ENCODE assay signal across 4 fruit fly cellular contexts in genomic region chr3L:13486860-13487404, dm6.
TF ChIP-seq lines count a peak whose summit lies in the region.

No protein-coding gene starts in this region.

- no peak for TF ChIP-seq CTCF in whole organism, embryonic (GFP tag; optimal IDR thresholded peaks at IDR 0.05; lab: Kevin White, UChicago)

TF ChIP-seq in whole organism, 6 proteins besides CTCF, POLR2A, EP300 and RAD21:
- TF ChIP-seq Dll (optimal IDR thresholded peaks at IDR 0.05; lab: Kevin White, UChicago) = peak; percentile 15
- TF ChIP-seq psq (optimal IDR thresholded peaks at IDR 0.05; lab: Kevin White, UChicago) = no peak

TF ChIP-seq in whole organism, embryonic, 481 proteins besides CTCF, POLR2A, EP300 and RAD21:
- 0 out of 3 replicates have a peak, but pooled peaks have one; percentile 4 for TF ChIP-seq row (GFP tag; IDR thresholded peaks at IDR 0.05; lab: Robert Waterston, UW)
- no peak for TF ChIP-seq CG9215 (GFP tag; IDR thresholded peaks at IDR 0.05; lab: Robert Waterston, UW)
- TF ChIP-seq sr (GFP tag; IDR thresholded peaks at IDR 0.05; lab: Robert Waterston, UW) = 0 out of 3 replicates have a peak, but pooled peaks have one; percentile 10
- no peak for TF ChIP-seq disco-r (GFP tag; optimal IDR thresholded peaks at IDR 0.05; lab: Kevin White, UChicago)
- peak; percentile 20 for TF ChIP-seq CG12071 (GFP tag; optimal IDR thresholded peaks at IDR 0.05; lab: Kevin White, UChicago)
- 0 out of 3 replicates have a peak, but pooled peaks have one; percentile 1 for TF ChIP-seq vnd (GFP tag; IDR thresholded peaks at IDR 0.05; lab: Robert Waterston, UW; ENCODE audit: partially characterized antibody)
- no peak for TF ChIP-seq CG7786 (GFP tag; optimal IDR thresholded peaks at IDR 0.05; lab: Kevin White, UChicago)
- peak; percentile 95 for TF ChIP-seq MESR4 (GFP tag; optimal IDR thresholded peaks at IDR 0.05; lab: Kevin White, UChicago)
- peak; percentile 16 for TF ChIP-seq CG4617 (GFP tag; optimal IDR thresholded peaks at IDR 0.05; lab: Kevin White, UChicago; ENCODE audit: borderline replicate concordance)
- TF ChIP-seq CG13287 (GFP tag; IDR thresholded peaks at IDR 0.05; lab: Robert Waterston, UW; ENCODE audit: partially characterized antibody) = peak; percentile 5; the same call in 1 of the 2 replicates
- peak in 1 of 2 experiments; percentile 33 for TF ChIP-seq bsh (GFP tag; optimal IDR thresholded peaks at IDR 0.05; lab: Kevin White, UChicago)
- TF ChIP-seq lbe (GFP tag; optimal IDR thresholded peaks at IDR 0.05; lab: Kevin White, UChicago) = no peak
- TF ChIP-seq CG12659 (GFP tag; optimal IDR thresholded peaks at IDR 0.05; lab: Kevin White, UChicago) = no peak
- peak; percentile 51 for TF ChIP-seq nom (GFP tag; optimal IDR thresholded peaks at IDR 0.05; lab: Kevin White, UChicago)
- peak; percentile 2 for TF ChIP-seq pb (GFP tag; optimal IDR thresholded peaks at IDR 0.05; lab: Kevin White, UChicago)
- TF ChIP-seq YL-1 (GFP tag; optimal IDR thresholded peaks at IDR 0.05; lab: Kevin White, UChicago) = peak; percentile 14
- TF ChIP-seq zf30C (GFP tag; optimal IDR thresholded peaks at IDR 0.05; lab: Kevin White, UChicago) = no peak
- TF ChIP-seq Xrp1 (GFP tag; IDR thresholded peaks at IDR 0.05; lab: Robert Waterston, UW) = 0 out of 2 replicates have a peak, but pooled peaks have one; percentile 20
- peak; percentile 31; the same call in 1 of the 3 replicates for TF ChIP-seq CG11695 (GFP tag; IDR thresholded peaks at IDR 0.05; lab: Robert Waterston, UW)
- peak; percentile 72 for TF ChIP-seq Med (GFP tag; lab: Kevin White, UChicago)
- TF ChIP-seq CG34224 (GFP tag; IDR thresholded peaks at IDR 0.05; lab: Robert Waterston, UW; ENCODE audit: partially characterized antibody) = 0 out of 3 replicates have a peak, but pooled peaks have one; percentile 9
- TF ChIP-seq crol (GFP tag; IDR thresholded peaks at IDR 0.05; lab: Robert Waterston, UW) = peak; percentile 88
- 0 out of 2 replicates have a peak, but pooled peaks have one; percentile 2 for TF ChIP-seq hbn (GFP tag; IDR thresholded peaks at IDR 0.05; lab: Robert Waterston, UW; ENCODE audit: partially characterized antibody)
- TF ChIP-seq Doc3 (GFP tag; IDR thresholded peaks at IDR 0.05; lab: Robert Waterston, UW; ENCODE audit: partially characterized antibody) = 0 out of 3 replicates have a peak, but pooled peaks have one; percentile 44

TF ChIP-seq in whole organism, prepupa, 60 proteins besides CTCF, POLR2A, EP300 and RAD21 (continues in another document):
- TF ChIP-seq net (GFP tag; optimal IDR thresholded peaks at IDR 0.05; lab: Kevin White, UChicago) (peak; percentile 5), Blimp-1 (GFP tag; optimal IDR thresholded peaks at IDR 0.05; lab: Kevin White, UChicago) (no peak), CG9139 (GFP tag; optimal IDR thresholded peaks at IDR 0.05; lab: Kevin White, UChicago) (no peak), Met (GFP tag; optimal IDR thresholded peaks at IDR 0.05; lab: Kevin White, UChicago) (no peak), pdm3 (GFP tag; optimal IDR thresholded peaks at IDR 0.05; lab: Kevin White, UChicago) (no peak), Sox15 (GFP tag; optimal IDR thresholded peaks at IDR 0.05; lab: Kevin White, UChicago) (no peak), CG11762 (GFP tag; optimal IDR thresholded peaks at IDR 0.05; lab: Kevin White, UChicago; ENCODE audit: insufficient read depth) (no peak), CG3919 (GFP tag; optimal IDR thresholded peaks at IDR 0.05; lab: Kevin White, UChicago) (peak; percentile 17), CG8119 (GFP tag; IDR thresholded peaks at IDR 0.05; lab: Robert Waterston, UW) (peak; percentile 56; the same call in 1 of the 3 replicates), CG10669 (GFP tag; optimal IDR thresholded peaks at IDR 0.05; lab: Kevin White, UChicago) (no peak), CG11294 (GFP tag; IDR thresholded peaks at IDR 0.05; lab: Robert Waterston, UW) (no peak), Eip75B (GFP tag; optimal IDR thresholded peaks at IDR 0.05; lab: Kevin White, UChicago) (no peak), Smox (GFP tag; optimal IDR thresholded peaks at IDR 0.05; lab: Kevin White, UChicago) (no peak), CG6163 (GFP tag; IDR thresholded peaks at IDR 0.05; lab: Robert Waterston, UW) (peak; percentile 30; the same call in 1 of the 3 replicates), Ets21C (GFP tag; optimal IDR thresholded peaks at IDR 0.05; lab: Kevin White, UChicago) (no peak), eg (GFP tag; IDR thresholded peaks at IDR 0.05; lab: Robert Waterston, UW) (0 out of 3 replicates have a peak, but pooled peaks have one; percentile 10), lz (GFP tag; optimal IDR thresholded peaks at IDR 0.05; lab: Kevin White, UChicago) (no peak), fkh (GFP tag; optimal IDR thresholded peaks at IDR 0.05; lab: Kevin White, UChicago) (no peak), Ets96B (tag; optimal IDR thresholded peaks at IDR 0.05; lab: Kevin White, UChicago) (no peak), cyc (GFP tag; optimal IDR thresholded peaks at IDR 0.05; lab: Kevin White, UChicago) (no peak), Sox102F (GFP tag; optimal IDR thresholded peaks at IDR 0.05; lab: Kevin White, UChicago) (no peak), ss (GFP tag; optimal IDR thresholded peaks at IDR 0.05; lab: Kevin White, UChicago) (peak; percentile 50 to 53), fd85E (GFP tag; optimal IDR thresholded peaks at IDR 0.05; lab: Kevin White, UChicago) (no peak), Eip93F (GFP tag; optimal IDR thresholded peaks at IDR 0.05; lab: Kevin White, UChicago) (no peak), CG6854 (GFP tag; optimal IDR thresholded peaks at IDR 0.05; lab: Kevin White, UChicago) (peak; percentile 74), CG6276 (GFP tag; optimal IDR thresholded peaks at IDR 0.05; lab: Kevin White, UChicago) (peak; percentile 62), CG34406 (GFP tag; optimal IDR thresholded peaks at IDR 0.05; lab: Kevin White, UChicago) (no peak), CG16779 (tag; optimal IDR thresholded peaks at IDR 0.05; lab: Kevin White, UChicago) (peak; percentile 19), dsx (GFP tag; optimal IDR thresholded peaks at IDR 0.05; lab: Kevin White, UChicago; ENCODE audit: poor library complexity, severe bottlenecking) (no peak), dac (GFP tag; optimal IDR thresholded peaks at IDR 0.05; lab: Kevin White, UChicago) (no peak), svp (GFP tag; lab: Kevin White, UChicago) (no peak), CG11902 (GFP tag; optimal IDR thresholded peaks at IDR 0.05; lab: Kevin White, UChicago) (no peak), Eip78C (GFP tag; lab: Kevin White, UChicago) (peak; percentile 58)

TF ChIP-seq in whole organism, pupa, 21 proteins besides CTCF, POLR2A, EP300 and RAD21:
- no peak for TF ChIP-seq rn (GFP tag; IDR thresholded peaks at IDR 0.05; lab: Robert Waterston, UW)
- no peak for TF ChIP-seq fd96Ca (GFP tag; IDR thresholded peaks at IDR 0.05; lab: Robert Waterston, UW)
- TF ChIP-seq Snoo (tag; optimal IDR thresholded peaks at IDR 0.05; lab: Kevin White, UChicago) = no peak
- TF ChIP-seq Pif1B (GFP tag; optimal IDR thresholded peaks at IDR 0.05; lab: Kevin White, UChicago) = no peak
- no peak for TF ChIP-seq CG17806 (tag; optimal IDR thresholded peaks at IDR 0.05; lab: Kevin White, UChicago)
- TF ChIP-seq CG10348 (GFP tag; IDR thresholded peaks at IDR 0.05; lab: Robert Waterston, UW) = no peak
- no peak for TF ChIP-seq CG12605 (GFP tag; IDR thresholded peaks at IDR 0.05; lab: Robert Waterston, UW)
- no peak for TF ChIP-seq CG8159 (tag; optimal IDR thresholded peaks at IDR 0.05; lab: Kevin White, UChicago)
- TF ChIP-seq CG13204 (GFP tag; optimal IDR thresholded peaks at IDR 0.05; lab: Kevin White, UChicago) = peak; percentile 5
- peak; percentile 36; the same call in 1 of the 2 replicates for TF ChIP-seq Ets98B (GFP tag; IDR thresholded peaks at IDR 0.05; lab: Robert Waterston, UW)
- no peak for TF ChIP-seq D1 (tag; optimal IDR thresholded peaks at IDR 0.05; lab: Kevin White, UChicago)
- no peak for TF ChIP-seq Pif1A (GFP tag; optimal IDR thresholded peaks at IDR 0.05; lab: Kevin White, UChicago)
- no peak for TF ChIP-seq CG14655 (GFP tag; optimal IDR thresholded peaks at IDR 0.05; lab: Kevin White, UChicago)
- no peak for TF ChIP-seq CG34367 (tag; optimal IDR thresholded peaks at IDR 0.05; lab: Kevin White, UChicago)
- TF ChIP-seq CG15710 (tag; optimal IDR thresholded peaks at IDR 0.05; lab: Kevin White, UChicago) = no peak
- TF ChIP-seq CG8301 (tag; optimal IDR thresholded peaks at IDR 0.05; lab: Kevin White, UChicago) = peak; percentile 5
- TF ChIP-seq CG4496 (GFP tag; IDR thresholded peaks at IDR 0.05; lab: Robert Waterston, UW) = peak; percentile 62; the same call in 2 of the 3 replicates
- no peak for TF ChIP-seq CG9948 (tag; optimal IDR thresholded peaks at IDR 0.05; lab: Kevin White, UChicago)
- no peak for TF ChIP-seq gl (tag; optimal IDR thresholded peaks at IDR 0.05; lab: Kevin White, UChicago)
- peak; percentile 24; the same call in 1 of the 2 replicates for TF ChIP-seq CG32121 (GFP tag; IDR thresholded peaks at IDR 0.05; lab: Robert Waterston, UW)
- peak; percentile 24 for TF ChIP-seq EcR (GFP tag; optimal IDR thresholded peaks at IDR 0.05; lab: Kevin White, UChicago)
